Worm (Caenorhabditis elegans) whole organism, late embryonic: ENCODE data around the gene F28B12.1.

Experiments used
- K09A11.1 ChIP-seq: sonication (generic microtip); optimal IDR thresholded peaks from 2 replicates; lab custom pipeline; 2017; ENCODE audit warnings: antibody characterized with exemption, mild to moderate bottlenecking, missing genetic modification characterization, missing compliant biosample characterization; ENCODE audit not compliant: insufficient read depth
- ama-1 ChIP-seq: fragments of 150-350 bp; optimal IDR thresholded peaks from 2 replicates; lab custom pipeline; 2014
- ceh-22 ChIP-seq: sonication (generic microtip); optimal IDR thresholded peaks from 2 replicates; lab custom pipeline; 2017; ENCODE audit warnings: missing biosample characterization, missing genetic modification characterization
- che-1 ChIP-seq: sonication (generic microtip); optimal IDR thresholded peaks from 2 replicates; lab custom pipeline; 2016; ENCODE audit warnings: mild to moderate bottlenecking, missing genetic modification characterization, missing compliant biosample characterization
- ets-4 ChIP-seq: sonication (generic microtip); optimal IDR thresholded peaks from 2 replicates; lab custom pipeline; 2016; ENCODE audit warnings: missing genetic modification characterization, missing compliant biosample characterization
- pax-1 ChIP-seq: fragments of 150-350 bp; optimal IDR thresholded peaks from 2 replicates; lab custom pipeline; 2014; ENCODE audit warnings: missing biosample characterization, missing genetic modification characterization
- pha-4 ChIP-seq: fragments of 150-350 bp; optimal IDR thresholded peaks from 2 replicates; lab custom pipeline; 2018; ENCODE audit warnings: missing biosample characterization, missing genetic modification reagents, missing genetic modification characterization
- pqm-1 ChIP-seq: sonication (generic microtip); optimal IDR thresholded peaks from 2 replicates; lab custom pipeline; 2016; ENCODE audit warnings: missing genetic modification characterization, missing compliant biosample characterization
- sox-4 ChIP-seq: sonication (generic microtip); optimal IDR thresholded peaks from 2 replicates; lab custom pipeline; 2017; ENCODE audit warnings: mild to moderate bottlenecking, missing genetic modification characterization, inconsistent platforms, missing compliant biosample characterization
- unc-3 ChIP-seq, 2 experiments: fragments of 200-800 bp in 1 of 2; sonication (Bioruptor generic) in 1 of 2; sonication (generic microtip) in 1 of 2; conservative IDR thresholded peaks in 1 of 2; optimal IDR thresholded peaks in 1 of 2; 2 replicates each; pipeline versions ENCODE4 v1.3.6 to Lab custom; 2016 to 2022; ENCODE audit warnings: missing compliant biosample characterization in 2 of 2, missing genetic modification characterization in 2 of 2, missing genetic modification reagents in 1 of 2
- unc-42 ChIP-seq: sonication (generic microtip); optimal IDR thresholded peaks from 2 replicates; lab custom pipeline; 2016; ENCODE audit warnings: missing genotype, missing genetic modification characterization, missing compliant biosample characterization

- TF ChIP-seq pqm-1 (tag; lab: Kevin White, UChicago) (no peak), unc-42 (tag; lab: Kevin White, UChicago) (no peak), ets-4 (tag; lab: Kevin White, UChicago) (no peak), K09A11.1 (tag; lab: Kevin White, UChicago) (no peak), pax-1 (tag; lab: Kevin White, UChicago) (no peak), ceh-22 (tag; lab: Kevin White, UChicago) (no peak), pha-4 (tag; lab: Kevin White, UChicago) (no peak), sox-4 (tag; lab: Kevin White, UChicago) (no peak), ama-1 (lab: Kevin White, UChicago) (no peak), unc-3 (GFP tag; conservative IDR thresholded peaks at IDR 0.05; lab: Robert Waterston, UW) (no peak), unc-3 (tag; optimal IDR thresholded peaks at IDR 0.05; lab: Kevin White, UChicago) (no peak), che-1 (tag; lab: Kevin White, UChicago) (no peak)
These were observed 1.9 kb upstream of the F28B12.1 start, which contains the start of gene F28B12.6 for ce11 chrII:5940815-5941214.
